Worm (Caenorhabditis elegans): ENCODE measurements around the gene del-8.

DNA sequence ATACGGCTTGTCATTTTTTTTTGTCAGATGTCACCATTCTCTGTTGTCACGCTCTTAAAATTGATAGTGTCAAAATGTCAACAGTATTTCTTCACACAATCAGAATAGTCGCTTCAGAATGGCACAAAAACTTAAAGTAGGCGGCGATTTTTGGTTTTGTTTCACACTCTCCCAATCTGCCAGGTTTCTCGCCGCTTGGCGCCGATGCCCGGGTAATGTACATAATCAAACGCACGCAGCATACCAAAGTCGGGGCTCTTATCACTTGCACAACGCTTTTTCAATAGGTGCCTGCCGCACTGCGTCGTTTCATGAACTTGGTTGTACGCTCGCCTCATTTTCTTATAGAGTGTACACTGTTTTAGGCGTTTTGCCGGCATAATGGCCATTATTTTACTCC lies 20.6 kb upstream of the del-8 start:
- TF ChIP-seq ceh-16 (tag; optimal IDR thresholded peaks at IDR 0.05) (no peak), nhr-11 (tag; optimal IDR thresholded peaks at IDR 0.05) (no peak), egl-27 (tag; optimal IDR thresholded peaks at IDR 0.05) (no peak)
